Worm (Caenorhabditis elegans): ENCODE measurements around the gene D1014.13.

- TF ChIP-seq elt-1 (tag; optimal IDR thresholded peaks at IDR 0.05; ENCODE audit: borderline replicate concordance, insufficient read depth): no peak
- TF ChIP-seq ham-2 (GFP tag; optimal IDR thresholded peaks at IDR 0.05): no peak
- TF ChIP-seq lsy-2 (tag; optimal IDR thresholded peaks at IDR 0.05): no peak
Observed at ce11 chrV:8155743-8156142, 10.3 kb downstream of the D1014.13 start.

Data from whole organism, mixed stage, embryonic.